Fruit fly (Drosophila melanogaster) whole organism, embryonic: ENCODE results near the gene nmo.

Experiments used
- Abd-B ChIP-seq: fragments of 200-800 bp; sonication (Bioruptor generic); optimal IDR thresholded peaks from 2 replicates; lab custom pipeline; 2018; ENCODE audit warnings: missing biosample characterization, mild to moderate bottlenecking, missing genetic modification characterization, moderate library complexity
- Adf1 ChIP-seq: fragments of 200-800 bp; sonication (Bioruptor generic); IDR thresholded peaks from 2 replicates; pipeline ENCODE4 v1.3.6; 2022; ENCODE audit warnings: missing biosample characterization, missing genetic modification characterization
- Asciz ChIP-seq: fragments of 200-800 bp; sonication (Bioruptor generic); optimal IDR thresholded peaks from 2 replicates; lab custom pipeline; 2017; ENCODE audit warnings: missing biosample characterization, mild to moderate bottlenecking, missing genetic modification characterization, missing genetic modification reagents
- Atf3 ChIP-seq: fragments of 200-800 bp; sonication (Bioruptor generic); optimal IDR thresholded peaks from 3 replicates; lab custom pipeline; 2016; ENCODE audit warnings: missing biosample characterization, missing genetic modification characterization
- CG11504 ChIP-seq: fragments of 200-800 bp; sonication (Bioruptor generic); optimal IDR thresholded peaks from 3 replicates; lab custom pipeline; 2019; ENCODE audit warnings: missing biosample characterization, mild to moderate bottlenecking, missing genetic modification characterization, moderate library complexity
- CG11560 ChIP-seq: fragments of 200-800 bp; sonication (Bioruptor generic); IDR thresholded peaks from 3 replicates; pipeline ENCODE4 v1.3.6; 2022; ENCODE audit warnings: missing biosample characterization, missing genetic modification characterization
- CG12391 ChIP-seq: fragments of 200-800 bp; sonication (Bioruptor generic); optimal IDR thresholded peaks from 3 replicates; lab custom pipeline; 2018; ENCODE audit warnings: missing biosample characterization, mild to moderate bottlenecking, missing genetic modification characterization, moderate library complexity
- CG13624 ChIP-seq: fragments of 200-800 bp; sonication (Bioruptor generic); optimal IDR thresholded peaks from 2 replicates; lab custom pipeline; 2016; ENCODE audit warnings: missing biosample characterization, missing genetic modification characterization
- CG16863 ChIP-seq: fragments of 200-800 bp; sonication (Bioruptor generic); optimal IDR thresholded peaks from 3 replicates; lab custom pipeline; 2016; ENCODE audit warnings: missing biosample characterization, missing genetic modification characterization
- CG17328 ChIP-seq: fragments of 200-800 bp; sonication (Bioruptor generic); IDR thresholded peaks from 2 replicates; pipeline ENCODE4 v1.3.6; 2022; ENCODE audit warnings: missing biosample characterization, missing genetic modification characterization
- CG17385 ChIP-seq: fragments of 200-800 bp; sonication (Bioruptor generic); optimal IDR thresholded peaks from 3 replicates; lab custom pipeline; 2018; ENCODE audit warnings: missing biosample characterization, mild to moderate bottlenecking, missing genetic modification characterization
- CG18476 ChIP-seq: fragments of 200-800 bp; sonication (Bioruptor generic); optimal IDR thresholded peaks from 2 replicates; lab custom pipeline; 2016; ENCODE audit warnings: missing biosample characterization, mild to moderate bottlenecking, missing genetic modification characterization
- CG2712 ChIP-seq: fragments of 200-800 bp; optimal IDR thresholded peaks from 3 replicates; lab custom pipeline; 2019; ENCODE audit warnings: missing biosample characterization, mild to moderate bottlenecking, missing genetic modification characterization, moderate library complexity
- CG2875 ChIP-seq: fragments of 200-800 bp; sonication (Bioruptor generic); optimal IDR thresholded peaks from 2 replicates; lab custom pipeline; 2017; ENCODE audit warnings: missing biosample characterization, mild to moderate bottlenecking, missing genetic modification characterization, missing genetic modification reagents
- CG3281 ChIP-seq: fragments of 200-800 bp; sonication (Bioruptor generic); optimal IDR thresholded peaks from 3 replicates; lab custom pipeline; 2017; ENCODE audit warnings: missing biosample characterization, mild to moderate bottlenecking, missing genetic modification characterization
- CG3407 ChIP-seq: fragments of 200-800 bp; sonication (Bioruptor generic); optimal IDR thresholded peaks from 2 replicates; lab custom pipeline; 2018; ENCODE audit warnings: missing biosample characterization, mild to moderate bottlenecking, missing genetic modification characterization
- CG34376 ChIP-seq: fragments of 200-800 bp; sonication (Bioruptor generic); optimal IDR thresholded peaks from 2 replicates; lab custom pipeline; 2018; ENCODE audit warnings: missing biosample characterization, mild to moderate bottlenecking, missing genetic modification characterization
- CG3847 ChIP-seq: fragments of 200-800 bp; sonication (Bioruptor generic); IDR thresholded peaks from 2 replicates; pipeline ENCODE4 v1.3.6; 2022; ENCODE audit warnings: missing biosample characterization, missing genetic modification characterization
- CG4328 ChIP-seq: fragments of 200-800 bp; sonication (Bioruptor generic); optimal IDR thresholded peaks from 3 replicates; lab custom pipeline; 2017; ENCODE audit warnings: missing biosample characterization, missing genetic modification reagents, missing genetic modification characterization
- CG6254 ChIP-seq: fragments of 200-800 bp; sonication (Bioruptor generic); optimal IDR thresholded peaks from 3 replicates; lab custom pipeline; 2017; ENCODE audit warnings: mild to moderate bottlenecking, missing biosample characterization, missing genetic modification reagents, missing genetic modification characterization
- CG6654 ChIP-seq: fragments of 200-800 bp; sonication (Bioruptor generic); optimal IDR thresholded peaks from 2 replicates; lab custom pipeline; 2017; ENCODE audit warnings: missing biosample characterization, mild to moderate bottlenecking, missing genetic modification characterization
- CG7556 ChIP-seq: fragments of 200-800 bp; sonication (Bioruptor generic); optimal IDR thresholded peaks from 2 replicates; lab custom pipeline; 2017; ENCODE audit warnings: missing biosample characterization, mild to moderate bottlenecking, missing genetic modification characterization
- CG8359 ChIP-seq: fragments of 200-800 bp; sonication (Bioruptor generic); optimal IDR thresholded peaks from 2 replicates; lab custom pipeline; 2017; ENCODE audit warnings: missing biosample characterization, mild to moderate bottlenecking, missing genetic modification characterization, borderline replicate concordance
- CG8924 ChIP-seq: fragments of 200-800 bp; optimal IDR thresholded peaks from 3 replicates; lab custom pipeline; 2019; ENCODE audit warnings: missing biosample characterization, mild to moderate bottlenecking, missing genetic modification characterization, moderate library complexity
- CG9609 ChIP-seq: fragments of 200-800 bp; sonication (Bioruptor generic); optimal IDR thresholded peaks from 3 replicates; lab custom pipeline; 2016; ENCODE audit warnings: missing biosample characterization, missing genetic modification characterization
- CG9727 ChIP-seq: fragments of 200-800 bp; sonication (Bioruptor generic); optimal IDR thresholded peaks from 3 replicates; lab custom pipeline; 2017; ENCODE audit warnings: missing biosample characterization, mild to moderate bottlenecking, missing genetic modification characterization
- E2f1 ChIP-seq: fragments of 200-800 bp; sonication (Bioruptor generic); IDR thresholded peaks from 2 replicates; pipeline ENCODE4 v1.3.6; 2022; ENCODE audit warnings: missing biosample characterization, missing genetic modification characterization
- E2f2 ChIP-seq: fragments of 200-800 bp; sonication (Bioruptor generic); IDR thresholded peaks from 2 replicates; pipeline ENCODE4 v1.3.6; 2022; ENCODE audit warnings: missing biosample characterization, missing genetic modification characterization
- Elba2 ChIP-seq: fragments of 200-800 bp; sonication (Bioruptor generic); optimal IDR thresholded peaks from 3 replicates; lab custom pipeline; 2016; ENCODE audit warnings: missing biosample characterization, missing genetic modification characterization
- Fer3 ChIP-seq: fragments of 200-800 bp; sonication (Bioruptor generic); optimal IDR thresholded peaks from 2 replicates; lab custom pipeline; 2018; ENCODE audit warnings: missing biosample characterization, mild to moderate bottlenecking, missing genetic modification characterization, moderate library complexity
- HmgZ ChIP-seq: fragments of 200-800 bp; sonication (Bioruptor generic); optimal IDR thresholded peaks from 2 replicates; lab custom pipeline; 2018; ENCODE audit warnings: missing biosample characterization, mild to moderate bottlenecking, missing genetic modification characterization
- Hmr ChIP-seq: fragments of 200-800 bp; sonication (Bioruptor generic); optimal IDR thresholded peaks from 3 replicates; lab custom pipeline; 2017; ENCODE audit warnings: mild to moderate bottlenecking, missing biosample characterization, missing genetic modification reagents, missing genetic modification characterization
- NfI ChIP-seq: fragments of 200-800 bp; sonication (Bioruptor generic); optimal IDR thresholded peaks from 3 replicates; lab custom pipeline; 2018; ENCODE audit warnings: missing biosample characterization, mild to moderate bottlenecking, missing genetic modification characterization, moderate library complexity
- PHDP ChIP-seq: fragments of 200-800 bp; sonication (Bioruptor generic); optimal IDR thresholded peaks from 3 replicates; lab custom pipeline; 2018; ENCODE audit warnings: missing biosample characterization, mild to moderate bottlenecking, missing genetic modification characterization, moderate library complexity
- Ravus ChIP-seq: fragments of 200-800 bp; sonication (Bioruptor generic); IDR thresholded peaks from 2 replicates; pipeline ENCODE4 v1.3.6; 2022; ENCODE audit warnings: missing biosample characterization, missing genetic modification characterization
- Sry-δ ChIP-seq: fragments of 200-800 bp; sonication (Bioruptor generic); optimal IDR thresholded peaks from 2 replicates; lab custom pipeline; 2016; ENCODE audit warnings: missing biosample characterization, missing genetic modification characterization
- Trl ChIP-seq, 3 experiments: fragments of >200 bp in 2 of 3; fragments of 200-800 bp in 1 of 3; sonication (Bioruptor generic) in 1 of 3; optimal IDR thresholded peaks; 2 replicates in 1 of 3; 3 replicates in 2 of 3; lab custom pipeline; 2016 to 2017; ENCODE audit warnings: missing biosample characterization in 1 of 3, missing genetic modification characterization in 1 of 3
- bab2 ChIP-seq: fragments of 200-800 bp; sonication (Bioruptor generic); optimal IDR thresholded peaks from 2 replicates; lab custom pipeline; 2016; ENCODE audit warnings: missing biosample characterization, missing genetic modification characterization
- dmrt11E ChIP-seq: fragments of 200-800 bp; sonication (Bioruptor generic); optimal IDR thresholded peaks from 3 replicates; lab custom pipeline; 2018; ENCODE audit warnings: missing biosample characterization, mild to moderate bottlenecking, missing genetic modification characterization, moderate library complexity
- dmrt99B ChIP-seq: fragments of 200-800 bp; sonication (Bioruptor generic); optimal IDR thresholded peaks from 2 replicates; lab custom pipeline; 2018; ENCODE audit warnings: missing biosample characterization, mild to moderate bottlenecking, missing genetic modification characterization, moderate library complexity
- fd64A ChIP-seq: fragments of 200-800 bp; sonication (Bioruptor generic); optimal IDR thresholded peaks from 3 replicates; lab custom pipeline; 2018; ENCODE audit warnings: missing biosample characterization, mild to moderate bottlenecking, missing genetic modification characterization
- kni ChIP-seq: fragments of 200-800 bp; sonication (Bioruptor generic); optimal IDR thresholded peaks from 3 replicates; lab custom pipeline; 2017; ENCODE audit warnings: mild to moderate bottlenecking, missing biosample characterization, missing genetic modification reagents, missing genetic modification characterization
- org-1 ChIP-seq: fragments of 200-800 bp; sonication (Bioruptor generic); optimal IDR thresholded peaks from 2 replicates; lab custom pipeline; 2017; ENCODE audit warnings: missing biosample characterization, missing genetic modification characterization
- otp ChIP-seq: fragments of 200-800 bp; sonication (Bioruptor generic); IDR thresholded peaks from 3 replicates; pipeline ENCODE4, ENCODE4 v1.3.6; 2022; ENCODE audit warnings: missing biosample characterization, missing genetic modification characterization
- prd ChIP-seq, 3 experiments: fragments of >200 bp in 2 of 3; fragments of 200-800 bp in 1 of 3; sonication (Bioruptor generic) in 1 of 3; optimal IDR thresholded peaks in 2 of 3; IDR thresholded peaks in 1 of 3; 2 replicates in 2 of 3; 3 replicates in 1 of 3; pipeline versions ENCODE4 v1.3.6 to Lab custom; 2017 to 2022; ENCODE audit warnings: missing biosample characterization in 1 of 3, missing genetic modification characterization in 1 of 3
- row ChIP-seq: fragments of 200-800 bp; sonication (Bioruptor generic); IDR thresholded peaks from 3 replicates; pipeline ENCODE4 v1.3.6; 2022; ENCODE audit warnings: missing biosample characterization, missing genetic modification characterization
- sens-2 ChIP-seq: fragments of 200-800 bp; sonication (Bioruptor generic); IDR thresholded peaks from 2 replicates; pipeline ENCODE4 v1.3.6; 2022; ENCODE audit warnings: missing biosample characterization, missing genetic modification characterization
- slou ChIP-seq: fragments of 200-800 bp; sonication (Bioruptor generic); optimal IDR thresholded peaks from 3 replicates; lab custom pipeline; 2016; ENCODE audit warnings: missing biosample characterization, missing genetic modification characterization
- sug ChIP-seq: fragments of 200-800 bp; optimal IDR thresholded peaks from 2 replicates; lab custom pipeline; 2019; ENCODE audit warnings: missing biosample characterization, mild to moderate bottlenecking, missing genetic modification characterization, moderate library complexity

nmo gene

dm6 chr3L:8072720-8073119 is 93.9 kb downstream of the nmo start (continued):
- TF ChIP-seq E2f1 (GFP tag; lab: Robert Waterston, UW) (peak; percentile 67), Hmr (GFP tag; lab: Kevin White, UChicago) (peak; percentile 36), CG8924 (tag; lab: Kevin White, UChicago) (peak; percentile 12), CG13624 (GFP tag; lab: Kevin White, UChicago) (peak; percentile 65), CG34376 (GFP tag; lab: Kevin White, UChicago) (peak; percentile 25), CG6654 (peak; percentile 40), CG8359 (GFP tag; lab: Kevin White, UChicago) (peak; percentile 43), Trl (optimal IDR thresholded peaks at IDR 0.05; lab: Kevin White, UChicago) (peak in 1 of 2 experiments; percentile 18), Trl (GFP tag; optimal IDR thresholded peaks at IDR 0.05; lab: Kevin White, UChicago) (peak; percentile 27), CG9609 (GFP tag; lab: Kevin White, UChicago) (no peak), slou (GFP tag; lab: Kevin White, UChicago) (peak; percentile 10), CG2875 (peak; percentile 18), HmgZ (tag; lab: Kevin White, UChicago) (no peak), PHDP (tag; lab: Kevin White, UChicago) (peak; percentile 30), CG3847 (GFP tag; lab: Robert Waterston, UW) (0 out of 2 replicates have a peak, but pooled peaks have one; percentile 27), Sry-δ (GFP tag; lab: Kevin White, UChicago) (peak; percentile 40), Asciz (GFP tag; lab: Kevin White, UChicago) (peak; percentile 77), Elba2 (GFP tag; lab: Kevin White, UChicago) (no peak), CG11560 (no peak), CG6254 (GFP tag; lab: Kevin White, UChicago) (peak; percentile 67), Abd-B (peak; percentile 63), CG9727 (peak; percentile 67), CG2712 (tag; lab: Kevin White, UChicago) (peak; percentile 77), CG7556 (GFP tag; lab: Kevin White, UChicago) (peak; percentile 32), CG11504 (tag; lab: Kevin White, UChicago) (peak; percentile 88), fd64A (GFP tag; lab: Kevin White, UChicago) (peak; percentile 45), CG17385 (peak; percentile 4), CG12391 (peak; percentile 10), CG4328 (GFP tag; lab: Kevin White, UChicago) (peak; percentile 15), E2f2 (GFP tag; lab: Robert Waterston, UW) (peak; percentile 28; the same call in 1 of the 2 replicates), org-1 (no peak), sens-2 (GFP tag; lab: Robert Waterston, UW) (peak; percentile 22; the same call in 1 of the 2 replicates), Adf1 (GFP tag; lab: Robert Waterston, UW) (no peak; the same call in 1 of the 2 replicates), otp (GFP tag; lab: Robert Waterston, UW) (0 out of 3 replicates have a peak, but pooled peaks have one; percentile 25), kni (GFP tag; lab: Kevin White, UChicago) (peak; percentile 57), Atf3 (GFP tag; lab: Kevin White, UChicago) (no peak), CG3407 (no peak), CG17328 (GFP tag; lab: Robert Waterston, UW) (peak; percentile 56; the same call in 1 of the 2 replicates), sug (tag; lab: Kevin White, UChicago) (no peak), Fer3 (tag; lab: Kevin White, UChicago) (peak; percentile 72), bab2 (GFP tag; lab: Kevin White, UChicago) (peak; percentile 74), Ravus (GFP tag; lab: Robert Waterston, UW) (peak; percentile 3; the same call in 1 of the 2 replicates), CG18476 (peak; percentile 59), dmrt99B (peak; percentile 88), row (GFP tag; lab: Robert Waterston, UW) (peak; percentile 70), CG16863 (GFP tag; lab: Kevin White, UChicago) (no peak), NfI (GFP tag; lab: Kevin White, UChicago) (no peak), CG3281 (peak; percentile 69), prd (optimal IDR thresholded peaks at IDR 0.05; lab: Kevin White, UChicago) (no peak), prd (GFP tag; IDR thresholded peaks at IDR 0.05; lab: Robert Waterston, UW) (peak; percentile 79), dmrt11E (tag; lab: Kevin White, UChicago) (no peak)
